Worm (Caenorhabditis elegans) whole organism, late embryonic: ENCODE results near the gene pqn-74.

ENCODE experiments used
- C08G9.2 ChIP-seq: sonication (generic microtip); optimal IDR thresholded peaks from 2 replicates; lab custom pipeline; 2016; ENCODE audit warnings: mild to moderate bottlenecking, missing genetic modification characterization, moderate library complexity, missing compliant biosample characterization
- F13H6.1 ChIP-seq: sonication (generic microtip); optimal IDR thresholded peaks from 2 replicates; lab custom pipeline; 2016; ENCODE audit warnings: missing genetic modification characterization, missing compliant biosample characterization
- K02D7.2 ChIP-seq: sonication (generic microtip); optimal IDR thresholded peaks from 2 replicates; lab custom pipeline; 2017; ENCODE audit warnings: mild to moderate bottlenecking, missing genetic modification characterization, missing compliant biosample characterization
- ahr-1 ChIP-seq: sonication (generic microtip); optimal IDR thresholded peaks from 2 replicates; lab custom pipeline; 2016; ENCODE audit warnings: missing genetic modification characterization, missing compliant biosample characterization
- ama-1 ChIP-seq: fragments of 150-350 bp; optimal IDR thresholded peaks from 2 replicates; lab custom pipeline; 2014
- ceh-14 ChIP-seq: sonication (generic microtip); optimal IDR thresholded peaks from 2 replicates; lab custom pipeline; 2016; ENCODE audit warnings: missing genotype, missing genetic modification characterization, missing compliant biosample characterization
- ceh-19 ChIP-seq: fragments of 200-800 bp; sonication (Bioruptor generic); optimal IDR thresholded peaks from 2 replicates; lab custom pipeline; 2018; ENCODE audit warnings: mild to moderate bottlenecking, missing genetic modification characterization, missing compliant biosample characterization
- ceh-2 ChIP-seq: sonication (generic microtip); optimal IDR thresholded peaks from 2 replicates; lab custom pipeline; 2016; ENCODE audit warnings: missing genotype, missing genetic modification characterization, missing compliant biosample characterization
- ceh-30 ChIP-seq: fragments of 150-350 bp; optimal IDR thresholded peaks from 2 replicates; lab custom pipeline; 2014; ENCODE audit warnings: missing biosample characterization, missing genetic modification characterization
- dmd-4 ChIP-seq: sonication (generic microtip); optimal IDR thresholded peaks from 2 replicates; lab custom pipeline; 2016; ENCODE audit warnings: borderline replicate concordance, missing genetic modification characterization, missing compliant biosample characterization
- elt-2 ChIP-seq: sonication (generic microtip); optimal IDR thresholded peaks from 2 replicates; lab custom pipeline; 2016; ENCODE audit warnings: missing genetic modification reagents, missing genetic modification characterization, missing compliant biosample characterization
- elt-4 ChIP-seq: sonication (generic microtip); optimal IDR thresholded peaks from 2 replicates; lab custom pipeline; 2016; ENCODE audit warnings: missing genetic modification characterization, missing compliant biosample characterization
- ets-4 ChIP-seq: sonication (generic microtip); optimal IDR thresholded peaks from 2 replicates; lab custom pipeline; 2016; ENCODE audit warnings: missing genetic modification characterization, missing compliant biosample characterization
- eyg-1 ChIP-seq: sonication (generic microtip); optimal IDR thresholded peaks from 2 replicates; lab custom pipeline; 2016; ENCODE audit warnings: missing genotype, missing genetic modification characterization, missing compliant biosample characterization
- fax-1 ChIP-seq: sonication (generic microtip); optimal IDR thresholded peaks from 2 replicates; lab custom pipeline; 2016; ENCODE audit warnings: missing genotype, missing genetic modification characterization, missing compliant biosample characterization
- fkh-10 ChIP-seq: fragments of 150-350 bp; optimal IDR thresholded peaks from 2 replicates; lab custom pipeline; 2014; ENCODE audit warnings: missing biosample characterization, missing genetic modification reagents, missing genetic modification characterization
- hlh-30 ChIP-seq: sonication (generic microtip); optimal IDR thresholded peaks from 2 replicates; lab custom pipeline; 2017; ENCODE audit warnings: antibody characterized with exemption, missing genetic modification characterization, missing compliant biosample characterization; ENCODE audit not compliant: insufficient read depth
- hlh-6 ChIP-seq: sonication (generic microtip); optimal IDR thresholded peaks from 2 replicates; lab custom pipeline; 2016; ENCODE audit warnings: missing genotype, missing genetic modification characterization, missing compliant biosample characterization
- hlh-8 ChIP-seq: sonication (generic microtip); optimal IDR thresholded peaks from 2 replicates; lab custom pipeline; 2016; ENCODE audit warnings: missing genotype, missing genetic modification characterization, missing compliant biosample characterization
- lim-6 ChIP-seq: sonication (generic microtip); optimal IDR thresholded peaks from 2 replicates; lab custom pipeline; 2016; ENCODE audit warnings: missing genetic modification characterization, missing compliant biosample characterization
- lin-11 ChIP-seq: fragments of 200-800 bp; sonication (Bioruptor generic); optimal IDR thresholded peaks from 2 replicates; lab custom pipeline; 2018; ENCODE audit warnings: mild to moderate bottlenecking, missing genetic modification characterization, missing compliant biosample characterization
- madf-2 ChIP-seq: sonication (generic microtip); optimal IDR thresholded peaks from 2 replicates; lab custom pipeline; 2017; ENCODE audit warnings: missing genetic modification characterization, missing compliant biosample characterization
- mec-3 ChIP-seq: sonication (generic microtip); optimal IDR thresholded peaks from 2 replicates; lab custom pipeline; 2016; ENCODE audit warnings: borderline replicate concordance, missing genetic modification characterization, missing compliant biosample characterization
- pat-9 ChIP-seq: fragments of 200-800 bp; sonication (Bioruptor generic); optimal IDR thresholded peaks from 2 replicates; lab custom pipeline; 2018; ENCODE audit warnings: mild to moderate bottlenecking, missing genetic modification characterization, moderate library complexity, missing compliant biosample characterization
- pha-2 ChIP-seq: sonication (generic microtip); optimal IDR thresholded peaks from 2 replicates; lab custom pipeline; 2017; ENCODE audit warnings: mild to moderate bottlenecking, missing genetic modification characterization, missing compliant biosample characterization
- pqm-1 ChIP-seq: sonication (generic microtip); optimal IDR thresholded peaks from 2 replicates; lab custom pipeline; 2016; ENCODE audit warnings: missing genetic modification characterization, missing compliant biosample characterization
- ref-2 ChIP-seq: sonication (generic microtip); optimal IDR thresholded peaks from 2 replicates; lab custom pipeline; 2016; ENCODE audit warnings: missing genetic modification characterization, missing compliant biosample characterization
- syd-9 ChIP-seq: sonication (generic microtip); optimal IDR thresholded peaks from 2 replicates; lab custom pipeline; 2016; ENCODE audit warnings: mild to moderate bottlenecking, missing genetic modification characterization, moderate library complexity, missing compliant biosample characterization
- tbx-2 ChIP-seq: sonication (generic microtip); optimal IDR thresholded peaks from 2 replicates; lab custom pipeline; 2016; ENCODE audit warnings: missing genetic modification characterization, missing compliant biosample characterization
- tbx-7 ChIP-seq: sonication (generic microtip); optimal IDR thresholded peaks from 2 replicates; lab custom pipeline; 2016; ENCODE audit warnings: missing genotype, missing genetic modification characterization, missing compliant biosample characterization
- unc-3 ChIP-seq, 2 experiments: fragments of 200-800 bp in 1 of 2; sonication (Bioruptor generic) in 1 of 2; sonication (generic microtip) in 1 of 2; conservative IDR thresholded peaks in 1 of 2; optimal IDR thresholded peaks in 1 of 2; 2 replicates each; pipeline versions ENCODE4 v1.3.6 to Lab custom; 2016 to 2022; ENCODE audit warnings: missing compliant biosample characterization in 2 of 2, missing genetic modification characterization in 2 of 2, missing genetic modification reagents in 1 of 2
- unc-55 ChIP-seq: sonication (generic microtip); optimal IDR thresholded peaks from 2 replicates; lab custom pipeline; 2017; ENCODE audit warnings: missing biosample characterization, missing genetic modification reagents, missing genetic modification characterization
- unc-86 ChIP-seq: sonication (generic microtip); optimal IDR thresholded peaks from 2 replicates; lab custom pipeline; 2016; ENCODE audit warnings: missing genetic modification characterization, missing compliant biosample characterization
- ztf-16 ChIP-seq: sonication (generic microtip); optimal IDR thresholded peaks from 2 replicates; lab custom pipeline; 2017; ENCODE audit warnings: missing genetic modification characterization, missing compliant biosample characterization

pqn-74 gene

DNA sequence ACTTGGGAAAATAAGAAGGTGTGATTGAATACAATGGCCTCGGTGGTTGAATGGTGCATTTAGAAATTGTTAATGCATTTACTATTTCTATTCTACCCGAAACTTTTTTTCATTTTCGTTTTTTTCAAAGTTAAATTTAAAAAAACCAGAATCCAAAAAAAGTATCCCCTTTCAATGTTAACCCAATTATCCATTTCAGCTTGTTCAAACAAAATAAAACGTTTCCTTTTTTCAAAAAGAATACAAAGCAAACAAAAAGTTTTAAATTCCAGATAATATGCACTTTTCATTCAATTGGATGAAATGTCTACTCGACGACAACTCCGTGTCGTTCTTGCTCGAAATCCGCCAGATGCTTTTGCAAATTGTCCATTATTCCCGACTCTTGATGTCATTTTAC is 11.3 kb upstream of the pqn-74 start, which contains the start of gene W02A2.5:
Gene W02A2.5, plus strand, starts transcription at position 301 of the 400 bp plus-strand sequence.
- no peak for TF ChIP-seq hlh-6 (tag; lab: Kevin White, UChicago)
- no peak for TF ChIP-seq pqm-1
- TF ChIP-seq hlh-8 (tag; lab: Kevin White, UChicago) = no peak
- TF ChIP-seq tbx-2 (tag; lab: Kevin White, UChicago) = no peak
- TF ChIP-seq tbx-7 (tag; lab: Kevin White, UChicago) = no peak
- TF ChIP-seq ets-4 (tag; lab: Kevin White, UChicago) = no peak
- no peak for TF ChIP-seq fkh-10 (GFP tag; lab: Kevin White, UChicago)
- TF ChIP-seq lin-11 = no peak
- TF ChIP-seq ahr-1 (tag; lab: Kevin White, UChicago) = no peak
- no peak for TF ChIP-seq elt-4
- TF ChIP-seq unc-55 (GFP tag; lab: Kevin White, UChicago) = no peak

DNA sequence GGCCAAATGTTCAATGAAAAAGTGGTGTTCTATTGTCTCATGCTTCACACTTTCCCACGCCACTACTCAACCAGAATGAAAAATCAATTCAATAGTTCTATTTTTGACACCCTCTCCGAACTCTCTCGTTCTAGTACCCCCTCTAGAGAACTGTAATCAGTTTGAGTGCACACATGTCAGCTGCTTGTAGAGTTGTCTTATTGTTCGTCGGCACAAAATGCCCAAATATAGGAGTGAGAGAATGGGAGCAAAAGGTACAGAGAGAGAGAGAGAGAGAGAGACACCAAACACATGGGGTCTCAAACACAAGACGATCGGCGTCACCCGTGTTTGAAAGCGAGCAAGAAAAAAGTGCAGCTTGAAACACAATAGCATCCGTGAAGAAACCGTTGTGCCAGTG is 3.1 kb upstream of the pqn-74 start:
- TF ChIP-seq ztf-16 (tag; lab: Kevin White, UChicago) (no peak), pha-2 (tag; lab: Kevin White, UChicago) (no peak), lim-6 (tag; lab: Kevin White, UChicago) (no peak), hlh-6 (tag; lab: Kevin White, UChicago) (no peak), ceh-14 (tag; lab: Kevin White, UChicago) (no peak), F13H6.1 (tag; lab: Kevin White, UChicago) (no peak), unc-86 (tag; lab: Kevin White, UChicago) (no peak), unc-55 (GFP tag; lab: Kevin White, UChicago) (no peak), hlh-8 (tag; lab: Kevin White, UChicago) (no peak)

DNA sequence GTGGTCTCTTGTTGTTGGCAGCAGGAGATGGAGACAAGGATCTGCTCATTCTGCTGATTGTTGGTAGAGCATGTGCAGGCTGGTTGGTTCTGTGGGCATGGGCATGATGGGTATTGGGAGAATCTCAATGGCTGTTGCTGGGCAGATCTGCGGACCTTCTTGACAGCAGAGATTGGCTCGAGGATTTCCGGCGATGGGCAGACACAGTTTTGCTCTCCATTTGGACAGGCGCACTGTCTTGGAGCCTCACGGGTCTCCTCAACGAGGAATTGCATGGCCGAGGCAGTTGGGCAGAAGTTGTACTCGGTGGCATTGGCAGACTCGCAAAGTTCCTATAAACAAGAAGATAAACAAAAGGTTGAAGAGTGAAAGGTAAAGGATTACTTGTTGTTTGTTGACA is 659 bp downstream of the pqn-74 start:
- TF ChIP-seq C08G9.2 (tag; lab: Kevin White, UChicago) (no peak), ceh-2 (no peak), eyg-1 (tag; lab: Kevin White, UChicago) (no peak), ceh-30 (tag; lab: Kevin White, UChicago) (no peak), ztf-16 (tag; lab: Kevin White, UChicago) (no peak), hlh-6 (tag; lab: Kevin White, UChicago) (no peak), hlh-30 (no peak), fax-1 (tag; lab: Kevin White, UChicago) (no peak), dmd-4 (no peak), ceh-19 (GFP tag; lab: Kevin White, UChicago) (no peak), lim-6 (tag; lab: Kevin White, UChicago) (no peak), K02D7.2 (tag; lab: Kevin White, UChicago) (no peak), ahr-1 (tag; lab: Kevin White, UChicago) (no peak), unc-3 (GFP tag; conservative IDR thresholded peaks at IDR 0.05; lab: Robert Waterston, UW) (no peak), unc-3 (tag; optimal IDR thresholded peaks at IDR 0.05; lab: Kevin White, UChicago) (no peak), elt-4 (no peak)
- TF ChIP-seq, all 69 proteins: peak for 0

DNA sequence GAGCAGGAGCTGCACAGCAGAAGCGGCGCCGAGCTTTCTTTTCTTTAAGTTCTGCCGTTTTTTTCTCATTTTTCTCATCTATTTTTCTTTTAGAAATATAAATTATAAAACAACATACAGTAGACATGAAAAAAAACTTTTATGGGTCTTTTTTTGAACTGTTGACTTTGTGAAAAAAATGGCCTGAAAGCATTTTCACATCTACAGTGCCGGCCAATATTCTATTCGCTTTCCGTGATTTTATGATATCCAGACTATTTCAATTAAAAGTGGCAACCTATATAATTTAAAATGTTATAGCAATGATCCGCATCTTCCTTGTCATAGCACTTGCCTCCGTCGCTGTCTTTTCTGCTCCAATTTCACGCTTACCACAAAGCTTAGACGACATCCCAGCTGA is 3.1 kb downstream of the pqn-74 start, which contains the start of gene far-6:
Gene far-6, plus strand, starts transcription at position 301 of the 400 bp plus-strand sequence.
- TF ChIP-seq mec-3 (no peak), ahr-1 (tag; lab: Kevin White, UChicago) (no peak), ref-2 (tag; lab: Kevin White, UChicago) (no peak), ets-4 (tag; lab: Kevin White, UChicago) (no peak), madf-2 (tag; lab: Kevin White, UChicago) (no peak), syd-9 (no peak), ama-1 (no peak), pat-9 (tag; lab: Kevin White, UChicago) (no peak)
- TF ChIP-seq, all 69 proteins: peak for 0

DNA sequence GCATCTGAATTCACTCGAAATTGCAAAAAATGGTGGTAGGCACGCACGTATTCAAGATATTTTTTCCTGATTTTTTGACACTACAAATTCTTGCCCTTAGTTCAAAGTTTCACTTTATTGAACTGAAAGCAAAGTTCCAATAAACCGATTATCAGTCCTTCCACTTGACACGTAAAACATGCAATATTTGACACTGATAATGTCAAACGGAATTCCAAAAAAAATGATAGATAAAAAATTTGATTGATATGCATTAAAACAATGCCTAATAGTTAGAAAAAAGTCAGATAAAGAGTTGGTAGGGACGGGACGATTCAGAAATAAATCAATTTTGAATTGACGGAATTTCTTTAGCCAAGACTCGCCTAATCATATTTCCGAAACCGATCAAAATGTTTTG is 4.1 kb downstream of the pqn-74 start:
- TF ChIP-seq elt-2 = peak; percentile 50
- no peak for TF ChIP-seq eyg-1 (tag; lab: Kevin White, UChicago)
- TF ChIP-seq, all 69 proteins: peak for 1
